Fruit fly (Drosophila melanogaster): Measurements from ENCODE around the gene CG2818.

DNA sequence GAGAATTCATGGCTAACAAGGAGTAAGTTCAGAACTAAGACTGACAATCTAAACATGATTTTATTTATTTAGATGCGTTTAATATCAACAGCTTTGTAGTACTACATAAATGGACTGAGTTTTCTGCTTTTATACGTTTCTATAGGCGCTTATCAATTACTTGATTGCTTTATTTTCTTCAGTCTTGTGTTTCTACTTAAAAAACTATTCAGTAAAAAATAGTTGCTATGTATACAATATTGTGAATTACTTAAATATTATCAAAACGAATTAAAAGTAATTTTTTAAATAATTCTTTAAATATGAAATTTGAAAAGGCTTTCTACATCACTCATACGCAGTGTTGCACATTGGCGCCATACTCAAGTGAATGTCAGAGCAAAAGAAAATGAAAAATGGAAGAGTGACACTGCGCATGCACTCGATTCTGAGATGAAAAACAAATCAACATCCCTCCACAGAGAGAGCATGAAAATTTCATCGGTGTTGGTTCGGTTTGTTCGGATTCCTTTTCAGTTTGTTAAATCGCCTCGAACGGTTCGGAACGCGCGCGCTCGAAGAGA, 4.6 kb downstream of the CG2818 start, which contains the start of the genes lectin-24A and Shaw:
- TF ChIP-seq CTCF (optimal IDR thresholded peaks at IDR 0.05) = no peak
- no peak for TF ChIP-seq CG8478 (optimal IDR thresholded peaks at IDR 0.05)
